Worm (Caenorhabditis elegans) whole organism, L2 larva: Measurements from ENCODE around the gene T07A9.14.

ENCODE experiments used
- egl-27 ChIP-seq: sonication (generic microtip); optimal IDR thresholded peaks from 3 replicates; lab custom pipeline; 2017; ENCODE audit warnings: missing biosample characterization, missing genetic modification reagents, missing genetic modification characterization
- mdl-1 ChIP-seq, 2 experiments: fragments of 150-350 bp in 1 of 2; sonication (generic microtip) in 1 of 2; optimal IDR thresholded peaks; 2 replicates each; lab custom pipeline; 2017; ENCODE audit warnings: missing biosample characterization in 2 of 2, missing genetic modification characterization in 2 of 2
- nhr-77 ChIP-seq: fragments of 150-350 bp; optimal IDR thresholded peaks from 2 replicates; lab custom pipeline; 2014; ENCODE audit warnings: missing biosample characterization, missing genetic modification characterization
- skn-1 ChIP-seq: sonication (generic microtip); optimal IDR thresholded peaks from 2 replicates; lab custom pipeline; 2017; ENCODE audit warnings: missing biosample characterization, missing genetic modification characterization
- zag-1 ChIP-seq: fragments of 150-350 bp; optimal IDR thresholded peaks from 2 replicates; lab custom pipeline; 2014; ENCODE audit warnings: missing biosample characterization, missing genetic modification characterization
- ztf-11 ChIP-seq: sonication (generic microtip); optimal IDR thresholded peaks from 2 replicates; lab custom pipeline; 2017; ENCODE audit warnings: missing biosample characterization, missing genetic modification characterization

ce11 chrIV:401395-401794, 14.9 kb downstream of the T07A9.14 start, which contains the start of gene gpa-4:
- TF ChIP-seq nhr-77 (tag; lab: Kevin White, UChicago) (no peak), skn-1 (tag; lab: Kevin White, UChicago) (no peak), ztf-11 (tag; lab: Kevin White, UChicago) (no peak), egl-27 (tag; lab: Kevin White, UChicago) (no peak), mdl-1 (tag; optimal IDR thresholded peaks at IDR 0.05; lab: Kevin White, UChicago) (no peak), zag-1 (tag; lab: Kevin White, UChicago) (no peak)
